Worm (Caenorhabditis elegans) whole organism, L4 larva: ENCODE data around the gene srx-7.

Experiments used
- F44E2.7 ChIP-seq: fragments of 200-800 bp; sonication (Bioruptor generic); IDR thresholded peaks from 2 replicates; pipeline ENCODE4 v2.1.2; 2022; ENCODE audit warnings: missing genetic modification characterization, missing compliant biosample characterization
- ZK546.5 ChIP-seq, 2 experiments: sonication (generic microtip); optimal IDR thresholded peaks; 2 replicates each; lab custom pipeline; 2017; ENCODE audit warnings: missing biosample characterization in 2 of 2, missing genetic modification characterization in 2 of 2
- ces-1 ChIP-seq: fragments of 150-350 bp; sonication (generic microtip); optimal IDR thresholded peaks from 4 replicates; lab custom pipeline; 2014; ENCODE audit warnings: missing biosample characterization, missing genetic modification reagents, missing genetic modification characterization
- lim-7 ChIP-seq: fragments of 200-800 bp; sonication (Bioruptor generic); IDR thresholded peaks from 2 replicates; pipeline ENCODE4 v1.3.6; 2022; ENCODE audit warnings: missing genetic modification characterization, missing compliant biosample characterization
- lin-13 ChIP-seq: fragments of 150-350 bp; optimal IDR thresholded peaks from 2 replicates; lab custom pipeline; 2014; ENCODE audit warnings: missing biosample characterization, missing genetic modification reagents, missing genetic modification characterization
- lin-39 ChIP-seq: fragments of 150-350 bp; optimal IDR thresholded peaks from 2 replicates; lab custom pipeline; 2014; ENCODE audit warnings: missing biosample characterization, missing genetic modification reagents, missing genetic modification characterization
- nhr-111 ChIP-seq: fragments of 200-800 bp; sonication (Bioruptor generic); optimal IDR thresholded peaks from 2 replicates; lab custom pipeline; 2018; ENCODE audit warnings: mild to moderate bottlenecking, missing genetic modification characterization, missing compliant biosample characterization
- nhr-237 ChIP-seq: sonication (generic microtip); optimal IDR thresholded peaks from 2 replicates; lab custom pipeline; 2017; ENCODE audit warnings: missing biosample characterization, missing genetic modification characterization
- nhr-76 ChIP-seq: fragments of 150-350 bp; optimal IDR thresholded peaks from 2 replicates; lab custom pipeline; 2014; ENCODE audit warnings: missing biosample characterization, missing genetic modification characterization
- nhr-77 ChIP-seq: fragments of 150-350 bp; optimal IDR thresholded peaks from 2 replicates; lab custom pipeline; 2014; ENCODE audit warnings: missing biosample characterization, missing genetic modification characterization
- pha-4 ChIP-seq, 2 experiments: fragments of 150-350 bp in 1 of 2; fragments of 200-800 bp in 1 of 2; sonication (Bioruptor generic) in 1 of 2; IDR thresholded peaks in 1 of 2; optimal IDR thresholded peaks in 1 of 2; 2 replicates each; pipeline versions ENCODE4 v1.3.6 to Lab custom; 2014 to 2022; ENCODE audit warnings: missing genetic modification characterization in 2 of 2, missing genetic modification reagents in 2 of 2, missing biosample characterization in 1 of 2, missing compliant biosample characterization in 1 of 2
- snpc-4 ChIP-seq: fragments of 150-350 bp; optimal IDR thresholded peaks from 2 replicates; lab custom pipeline; 2014; ENCODE audit warnings: missing biosample characterization, missing genetic modification characterization

DNA sequence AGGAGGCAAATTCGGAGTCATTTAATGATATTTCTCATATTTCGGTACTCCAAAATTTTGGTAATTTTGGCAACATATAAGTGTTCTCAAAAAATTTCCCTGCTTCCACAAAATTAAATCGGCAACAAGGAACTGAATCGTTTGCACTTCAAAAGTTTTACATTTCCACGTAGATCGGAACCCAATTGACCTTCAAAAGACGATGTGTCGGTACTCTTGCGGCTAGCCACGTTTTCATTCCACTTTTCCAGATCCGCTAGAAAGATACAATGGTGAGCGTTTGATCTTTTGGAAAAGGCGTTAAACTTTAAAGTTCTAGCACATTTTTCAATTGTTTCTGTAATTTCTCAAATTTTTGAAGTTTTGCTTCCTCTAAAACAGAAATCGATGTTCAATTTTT is 36.9 kb downstream of the srx-7 start:
- TF ChIP-seq nhr-77 (tag; lab: Kevin White, UChicago): no peak
- no peak for TF ChIP-seq lim-7 (GFP tag; lab: Robert Waterston, UW)
- TF ChIP-seq nhr-76 (tag; lab: Kevin White, UChicago): no peak
- no peak for TF ChIP-seq snpc-4 (tag; lab: Kevin White, UChicago)
- TF ChIP-seq lin-39 (tag; lab: Kevin White, UChicago): no peak
- no peak for TF ChIP-seq lin-13 (GFP tag; lab: Kevin White, UChicago)
- no peak for TF ChIP-seq F44E2.7 (GFP tag; lab: Robert Waterston, UW)
- no peak for TF ChIP-seq ZK546.5 (tag; optimal IDR thresholded peaks at IDR 0.05; lab: Kevin White, UChicago)
- no peak for TF ChIP-seq nhr-237 (tag; lab: Kevin White, UChicago)
- no peak for TF ChIP-seq nhr-111 (GFP tag; lab: Kevin White, UChicago)
- TF ChIP-seq ces-1: no peak
- TF ChIP-seq pha-4 (GFP tag; IDR thresholded peaks at IDR 0.05; lab: Robert Waterston, UW): no peak
- no peak for TF ChIP-seq pha-4 (tag; optimal IDR thresholded peaks at IDR 0.05; lab: Kevin White, UChicago)
